Fruit fly (Drosophila melanogaster) whole organism, embryonic: ENCODE results near the gene Delta.
A peak's percentile ranks its signal among the peaks of the same experiment; 100 is the strongest.

Source experiments
- Ada2b ChIP-seq: fragments of 200-800 bp; sonication (Bioruptor generic); IDR thresholded peaks from 2 replicates; pipeline ENCODE4 v1.3.6; 2022; ENCODE audit warnings: missing biosample characterization, missing genetic modification characterization
- B-H1 ChIP-seq: fragments of 200-800 bp; sonication (Bioruptor generic); IDR thresholded peaks from 3 replicates; pipeline ENCODE4 v1.3.6; 2022; ENCODE audit warnings: missing biosample characterization, missing genetic modification characterization
- CG1024 ChIP-seq: fragments of 200-800 bp; sonication (Bioruptor generic); IDR thresholded peaks from 2 replicates; pipeline ENCODE4 v1.3.6; 2022; ENCODE audit warnings: missing biosample characterization, missing genetic modification characterization
- CG11560 ChIP-seq: fragments of 200-800 bp; sonication (Bioruptor generic); IDR thresholded peaks from 3 replicates; pipeline ENCODE4 v1.3.6; 2022; ENCODE audit warnings: missing biosample characterization, missing genetic modification characterization
- CG12744 ChIP-seq: fragments of 200-800 bp; sonication (Bioruptor generic); optimal IDR thresholded peaks from 2 replicates; lab custom pipeline; 2016; ENCODE audit warnings: missing biosample characterization, missing genetic modification characterization
- CG13624 ChIP-seq: fragments of 200-800 bp; sonication (Bioruptor generic); optimal IDR thresholded peaks from 2 replicates; lab custom pipeline; 2016; ENCODE audit warnings: missing biosample characterization, missing genetic modification characterization
- CG13775 ChIP-seq: fragments of 200-800 bp; sonication (Bioruptor generic); optimal IDR thresholded peaks from 3 replicates; lab custom pipeline; 2017; ENCODE audit warnings: missing biosample characterization, mild to moderate bottlenecking, missing genetic modification characterization
- CG14050 ChIP-seq: fragments of 200-800 bp; sonication (Bioruptor generic); IDR thresholded peaks from 3 replicates; pipeline ENCODE4 v1.3.6; 2022; ENCODE audit warnings: missing biosample characterization, missing genetic modification characterization
- CG15073 ChIP-seq: fragments of 200-800 bp; sonication (Bioruptor generic); optimal IDR thresholded peaks from 2 replicates; lab custom pipeline; 2016; ENCODE audit warnings: missing biosample characterization, missing genetic modification characterization
- CG1602 ChIP-seq: fragments of 200-800 bp; sonication (Bioruptor generic); optimal IDR thresholded peaks from 3 replicates; lab custom pipeline; 2016; ENCODE audit warnings: missing biosample characterization, missing genetic modification characterization
- CG1603 ChIP-seq: fragments of 200-800 bp; sonication (Bioruptor generic); optimal IDR thresholded peaks from 2 replicates; lab custom pipeline; 2019; ENCODE audit warnings: missing biosample characterization, mild to moderate bottlenecking, missing genetic modification characterization, moderate library complexity
- CG16813 ChIP-seq: fragments of 200-800 bp; sonication (Bioruptor generic); IDR thresholded peaks from 3 replicates; pipeline ENCODE4 v1.3.6; 2022; ENCODE audit warnings: missing biosample characterization, missing genetic modification characterization; ENCODE audit not compliant: partially characterized antibody
- CG17361 ChIP-seq: fragments of 200-800 bp; sonication (Bioruptor generic); IDR thresholded peaks from 3 replicates; pipeline ENCODE4 v1.3.6; 2022; ENCODE audit warnings: missing biosample characterization, missing genetic modification characterization
- CG17912 ChIP-seq: fragments of 200-800 bp; sonication (Bioruptor generic); optimal IDR thresholded peaks from 2 replicates; lab custom pipeline; 2018; ENCODE audit warnings: missing biosample characterization, mild to moderate bottlenecking, missing genetic modification characterization
- CG2712 ChIP-seq: fragments of 200-800 bp; optimal IDR thresholded peaks from 3 replicates; lab custom pipeline; 2019; ENCODE audit warnings: missing biosample characterization, mild to moderate bottlenecking, missing genetic modification characterization, moderate library complexity
- CG2875 ChIP-seq: fragments of 200-800 bp; sonication (Bioruptor generic); optimal IDR thresholded peaks from 2 replicates; lab custom pipeline; 2017; ENCODE audit warnings: missing biosample characterization, mild to moderate bottlenecking, missing genetic modification characterization, missing genetic modification reagents
- CG30431 ChIP-seq: fragments of 200-800 bp; sonication (Bioruptor generic); optimal IDR thresholded peaks from 2 replicates; lab custom pipeline; 2017; ENCODE audit warnings: missing biosample characterization, missing genetic modification characterization
- CG6272 ChIP-seq: fragments of 200-800 bp; sonication (Bioruptor generic); IDR thresholded peaks from 2 replicates; pipeline ENCODE4 v1.3.6; 2022; ENCODE audit warnings: missing biosample characterization, missing genetic modification characterization
- CG6683 ChIP-seq: fragments of 200-800 bp; sonication (Bioruptor generic); optimal IDR thresholded peaks from 2 replicates; lab custom pipeline; 2017; ENCODE audit warnings: missing biosample characterization, mild to moderate bottlenecking, missing genetic modification characterization, missing genetic modification reagents
- CG7271 ChIP-seq: fragments of 200-800 bp; sonication (Bioruptor generic); optimal IDR thresholded peaks from 2 replicates; lab custom pipeline; 2018; ENCODE audit warnings: missing biosample characterization, mild to moderate bottlenecking, missing genetic modification characterization, moderate library complexity
- CG9727 ChIP-seq: fragments of 200-800 bp; sonication (Bioruptor generic); optimal IDR thresholded peaks from 3 replicates; lab custom pipeline; 2017; ENCODE audit warnings: missing biosample characterization, mild to moderate bottlenecking, missing genetic modification characterization
- Camta ChIP-seq: fragments of 200-800 bp; sonication (Bioruptor generic); optimal IDR thresholded peaks from 2 replicates; lab custom pipeline; 2016; ENCODE audit warnings: missing biosample characterization, missing genetic modification characterization
- Chrac-16 ChIP-seq: fragments of 200-800 bp; sonication (Bioruptor generic); optimal IDR thresholded peaks from 3 replicates; lab custom pipeline; 2016; ENCODE audit warnings: missing biosample characterization, missing genetic modification characterization
- Dbx ChIP-seq: fragments of 200-800 bp; sonication (Bioruptor generic); IDR thresholded peaks from 3 replicates; pipeline ENCODE4 v1.3.6; 2022; ENCODE audit warnings: missing biosample characterization, missing genetic modification characterization
- Fer1 ChIP-seq: fragments of 200-800 bp; sonication (Bioruptor generic); optimal IDR thresholded peaks from 2 replicates; lab custom pipeline; 2017; ENCODE audit warnings: missing biosample characterization, mild to moderate bottlenecking, missing genetic modification characterization
- Gsc ChIP-seq: fragments of 200-800 bp; sonication (Bioruptor generic); IDR thresholded peaks from 2 replicates; pipeline ENCODE4 v1.3.6; 2022; ENCODE audit warnings: missing biosample characterization, missing genetic modification characterization
- Kr ChIP-seq: fragments of 200-800 bp; sonication (Bioruptor generic); optimal IDR thresholded peaks from 2 replicates; lab custom pipeline; 2017; ENCODE audit warnings: missing biosample characterization, mild to moderate bottlenecking, missing genetic modification characterization
- Lim3 ChIP-seq: fragments of 200-800 bp; sonication (Bioruptor generic); IDR thresholded peaks from 2 replicates; pipeline ENCODE4 v1.3.6; 2022; ENCODE audit warnings: missing biosample characterization, missing genetic modification characterization
- Poxn ChIP-seq: fragments of 200-800 bp; sonication (Bioruptor generic); IDR thresholded peaks from 2 replicates; pipeline ENCODE4 v1.3.6; 2022; ENCODE audit warnings: missing biosample characterization, missing genetic modification characterization
- Rfx ChIP-seq: fragments of 200-800 bp; sonication (Bioruptor generic); IDR thresholded peaks from 2 replicates; pipeline ENCODE4 v1.3.6; 2022; ENCODE audit warnings: missing biosample characterization, missing genetic modification characterization
- Xrp1 ChIP-seq: fragments of 200-800 bp; sonication (Bioruptor generic); IDR thresholded peaks from 2 replicates; pipeline ENCODE4 v1.3.6; 2022; ENCODE audit warnings: missing biosample characterization, missing genetic modification characterization
- abd-A ChIP-seq: fragments of 200-800 bp; sonication (Bioruptor generic); optimal IDR thresholded peaks from 3 replicates; lab custom pipeline; 2019; ENCODE audit warnings: missing biosample characterization, mild to moderate bottlenecking, missing genetic modification characterization, moderate library complexity
- bowl ChIP-seq: fragments of 200-800 bp; sonication (Bioruptor generic); IDR thresholded peaks from 2 replicates; pipeline ENCODE4 v1.3.6; 2022; ENCODE audit warnings: missing biosample characterization, missing genetic modification characterization
- cg ChIP-seq: fragments of 200-800 bp; sonication (Bioruptor generic); optimal IDR thresholded peaks from 3 replicates; lab custom pipeline; 2019; ENCODE audit warnings: missing biosample characterization, mild to moderate bottlenecking, missing genetic modification characterization, moderate library complexity
- chif ChIP-seq, 2 experiments: fragments of 200-800 bp; sonication (Bioruptor generic); optimal IDR thresholded peaks; 3 replicates each; lab custom pipeline; 2016; ENCODE audit warnings: missing biosample characterization in 2 of 2, missing genetic modification characterization in 2 of 2
- crc ChIP-seq: fragments of 200-800 bp; sonication (Bioruptor generic); optimal IDR thresholded peaks from 2 replicates; lab custom pipeline; 2016; ENCODE audit warnings: missing biosample characterization, missing genetic modification characterization
- dmrt99B ChIP-seq: fragments of 200-800 bp; sonication (Bioruptor generic); optimal IDR thresholded peaks from 2 replicates; lab custom pipeline; 2018; ENCODE audit warnings: missing biosample characterization, mild to moderate bottlenecking, missing genetic modification characterization, moderate library complexity
- fd96Cb ChIP-seq: fragments of 200-800 bp; sonication (Bioruptor generic); optimal IDR thresholded peaks from 2 replicates; lab custom pipeline; 2018; ENCODE audit warnings: missing biosample characterization, mild to moderate bottlenecking, missing genetic modification characterization, moderate library complexity
- fu2 ChIP-seq: fragments of 200-800 bp; sonication (Bioruptor generic); optimal IDR thresholded peaks from 2 replicates; lab custom pipeline; 2016; ENCODE audit warnings: missing biosample characterization, missing genetic modification characterization
- ham ChIP-seq: fragments of 200-800 bp; sonication (Bioruptor generic); IDR thresholded peaks from 2 replicates; pipeline ENCODE4 v1.3.6; 2022; ENCODE audit warnings: missing biosample characterization, missing genetic modification characterization
- insv ChIP-seq, 2 experiments: fragments of 200-800 bp; sonication (Bioruptor generic); optimal IDR thresholded peaks; 3 replicates each; lab custom pipeline; 2016 to 2018; ENCODE audit warnings: missing biosample characterization in 2 of 2, missing genetic modification characterization in 2 of 2
- inv ChIP-seq: fragments of 200-800 bp; sonication (Bioruptor generic); IDR thresholded peaks from 2 replicates; pipeline ENCODE4 v1.3.6; 2022; ENCODE audit warnings: missing biosample characterization, missing genetic modification characterization; ENCODE audit not compliant: partially characterized antibody
- lbe ChIP-seq: fragments of 200-800 bp; sonication (Bioruptor generic); optimal IDR thresholded peaks from 2 replicates; lab custom pipeline; 2016; ENCODE audit warnings: missing biosample characterization, mild to moderate bottlenecking, missing genetic modification characterization
- nerfin-1 ChIP-seq: fragments of 200-800 bp; sonication (Bioruptor generic); optimal IDR thresholded peaks from 3 replicates; lab custom pipeline; 2019; ENCODE audit warnings: missing biosample characterization, mild to moderate bottlenecking, missing genetic modification characterization, moderate library complexity
- odd ChIP-seq: fragments of 200-800 bp; sonication (Bioruptor generic); optimal IDR thresholded peaks from 2 replicates; lab custom pipeline; 2017; ENCODE audit warnings: missing biosample characterization, mild to moderate bottlenecking, missing genetic modification characterization
- pum ChIP-seq: fragments of 200-800 bp; sonication (Bioruptor generic); optimal IDR thresholded peaks from 2 replicates; lab custom pipeline; 2016; ENCODE audit warnings: missing biosample characterization, missing genetic modification characterization
- sug ChIP-seq: fragments of 200-800 bp; optimal IDR thresholded peaks from 2 replicates; lab custom pipeline; 2019; ENCODE audit warnings: missing biosample characterization, mild to moderate bottlenecking, missing genetic modification characterization, moderate library complexity
- tgo ChIP-seq: fragments of 200-800 bp; sonication (Bioruptor generic); IDR thresholded peaks from 3 replicates; pipeline ENCODE4 v1.3.6; 2022; ENCODE audit warnings: missing biosample characterization, missing genetic modification characterization
- tll ChIP-seq, 2 experiments: fragments of 200-800 bp in 1 of 2; fragments of >200 bp in 1 of 2; sonication (Bioruptor generic) in 1 of 2; optimal IDR thresholded peaks; 2 replicates each; lab custom pipeline; 2017 to 2019; ENCODE audit warnings: missing biosample characterization in 2 of 2, missing genetic modification characterization in 2 of 2, mild to moderate bottlenecking in 1 of 2, moderate library complexity in 1 of 2
- vfl ChIP-seq: fragments of 200-800 bp; sonication (Bioruptor generic); optimal IDR thresholded peaks from 2 replicates; lab custom pipeline; 2016; ENCODE audit warnings: missing biosample characterization, missing genetic modification characterization

Delta gene

dm6 chr3R:19343534-19344325, 17.7 kb upstream of the Delta start (continued):
- TF ChIP-seq Lim3 (GFP tag; lab: Robert Waterston, UW) (no peak), tll (GFP tag; optimal IDR thresholded peaks at IDR 0.05; lab: Kevin White, UChicago) (peak in 1 of 2 experiments; percentile 5), CG6272 (GFP tag; lab: Robert Waterston, UW) (no peak), abd-A (no peak), CG1024 (GFP tag; lab: Robert Waterston, UW) (no peak), sug (tag; lab: Kevin White, UChicago) (no peak), CG11560 (tag; lab: Robert Waterston, UW) (no peak), Rfx (no peak), tgo (GFP tag; lab: Robert Waterston, UW) (no peak), CG17912 (GFP tag; lab: Kevin White, UChicago) (no peak), Chrac-16 (GFP tag; lab: Kevin White, UChicago) (no peak), CG7271 (tag; lab: Kevin White, UChicago) (no peak), chif (GFP tag; optimal IDR thresholded peaks at IDR 0.05; lab: Kevin White, UChicago) (no peak), CG17361 (GFP tag; lab: Robert Waterston, UW) (peak; percentile 50; the same call in 2 of the 3 replicates), CG6683 (no peak), crc (GFP tag; lab: Kevin White, UChicago) (no peak), CG30431 (GFP tag; lab: Kevin White, UChicago) (no peak), Gsc (GFP tag; lab: Robert Waterston, UW) (no peak), vfl (GFP tag; lab: Kevin White, UChicago) (no peak), B-H1 (GFP tag; lab: Robert Waterston, UW) (no peak), CG2712 (peak; percentile 59), nerfin-1 (no peak), Ada2b (GFP tag; lab: Robert Waterston, UW) (no peak), Fer1 (GFP tag; lab: Kevin White, UChicago) (no peak), CG1602 (GFP tag; lab: Kevin White, UChicago) (no peak), Xrp1 (GFP tag; lab: Robert Waterston, UW) (peak; percentile 39; the same call in 1 of the 2 replicates), odd (GFP tag; lab: Kevin White, UChicago) (no peak), Camta (no peak), ham (GFP tag; lab: Robert Waterston, UW) (no peak), CG2875 (no peak), Kr (GFP tag; lab: Kevin White, UChicago) (no peak), CG1603 (no peak), CG16813 (GFP tag; lab: Robert Waterston, UW) (no peak), CG12744 (GFP tag; lab: Kevin White, UChicago) (no peak), bowl (GFP tag; lab: Robert Waterston, UW) (no peak), fu2 (GFP tag; lab: Kevin White, UChicago) (no peak), Dbx (GFP tag; lab: Robert Waterston, UW) (no peak), Poxn (GFP tag; lab: Robert Waterston, UW) (no peak), CG13775 (GFP tag; lab: Kevin White, UChicago) (no peak), CG14050 (no peak), CG15073 (GFP tag; lab: Kevin White, UChicago) (no peak), dmrt99B (tag; lab: Kevin White, UChicago) (no peak), insv (GFP tag; optimal IDR thresholded peaks at IDR 0.05; lab: Kevin White, UChicago) (no peak), inv (no peak), cg (GFP tag; lab: Kevin White, UChicago) (no peak), CG13624 (GFP tag; lab: Kevin White, UChicago) (no peak), fd96Cb (no peak), CG9727 (GFP tag; lab: Kevin White, UChicago) (peak; percentile 48), lbe (GFP tag; lab: Kevin White, UChicago) (no peak), pum (no peak)
